Worm (Caenorhabditis elegans): Measurements from ENCODE around the gene cyk-3.
A peak's percentile ranks its signal among the peaks of the same experiment; 100 is the strongest.

cyk-3 gene

DNA sequence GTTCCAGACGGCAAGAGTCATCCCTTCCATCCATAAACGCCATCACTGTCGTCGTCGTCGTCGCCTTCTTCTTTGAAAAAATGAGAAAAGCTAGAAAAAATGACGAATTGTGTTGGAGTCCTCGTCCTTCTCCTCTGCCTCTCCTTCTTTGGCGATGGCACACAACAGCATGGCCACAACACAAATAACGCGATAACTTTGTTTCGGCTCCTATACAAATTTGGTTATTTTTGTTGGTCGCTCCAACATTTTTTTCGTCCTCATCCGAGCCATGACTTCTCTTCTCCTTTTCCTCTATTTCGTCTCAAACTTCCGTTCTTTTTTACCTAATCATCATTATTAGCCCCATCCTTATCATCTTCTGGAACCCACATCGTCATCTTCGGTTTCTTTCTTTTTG lies 27.9 kb upstream of the cyk-3 start (continued):
- TF ChIP-seq lsy-2 (tag; optimal IDR thresholded peaks at IDR 0.05) = peak in 1 of 2 experiments; percentile 17
- TF ChIP-seq elt-3 (tag; optimal IDR thresholded peaks at IDR 0.05) = no peak
- TF ChIP-seq nhr-237 (tag; optimal IDR thresholded peaks at IDR 0.05) = no peak
- no peak for TF ChIP-seq lin-15B (tag; optimal IDR thresholded peaks at IDR 0.05)

DNA sequence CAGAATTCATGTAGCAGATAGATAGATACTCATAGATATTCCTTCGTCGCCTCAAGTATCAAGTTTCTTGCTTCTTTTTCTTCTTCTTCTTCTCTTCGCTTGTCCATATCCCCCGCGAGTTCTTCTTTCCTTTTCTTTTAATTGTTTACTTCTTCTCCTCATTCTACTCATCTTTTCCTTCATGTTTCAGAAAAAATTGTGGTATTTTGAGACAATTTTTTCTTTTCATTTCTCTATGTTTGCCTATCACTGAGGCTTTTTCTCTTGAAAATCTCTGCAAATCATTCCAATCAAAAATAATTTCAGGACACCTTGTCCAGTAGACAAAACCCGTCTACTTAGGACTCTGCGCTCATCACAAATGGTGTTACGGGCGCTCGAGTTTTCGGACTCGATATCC lies 27.0 kb upstream of the cyk-3 start, which contains the start of gene T04C9.1:
T04C9.1 (plus strand) TSS at position 301 of the 400 bp plus-strand sequence.
- no peak for TF ChIP-seq nhr-19 (GFP tag; conservative IDR thresholded peaks at IDR 0.05)
- TF ChIP-seq mef-2 (tag; optimal IDR thresholded peaks at IDR 0.05) = no peak
- TF ChIP-seq C16A3.4 (tag; optimal IDR thresholded peaks at IDR 0.05) = no peak

DNA sequence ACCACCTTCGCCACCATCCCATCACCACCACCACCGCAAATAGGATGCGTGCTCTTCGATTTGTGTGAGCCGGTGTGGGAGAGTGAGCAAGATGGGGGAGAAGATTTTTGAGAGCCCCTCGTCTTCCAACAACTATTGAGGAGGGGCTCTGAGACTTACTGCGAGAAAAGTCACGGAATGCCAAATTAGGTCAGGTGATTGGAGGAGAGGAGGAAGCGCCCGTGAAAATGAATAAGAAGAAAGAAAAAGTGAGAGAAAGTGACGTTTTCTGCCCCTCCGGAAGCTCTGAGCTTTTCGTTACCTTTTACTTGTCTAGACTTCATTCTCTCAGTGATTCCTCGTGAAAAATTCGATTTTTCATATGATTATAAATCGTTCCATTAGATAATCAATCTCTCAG lies 21.3 kb upstream of the cyk-3 start:
- no peak for TF ChIP-seq pax-3 (tag; optimal IDR thresholded peaks at IDR 0.05)
- TF ChIP-seq lin-14 (GFP tag; optimal IDR thresholded peaks at IDR 0.05) = peak; percentile 55
- TF ChIP-seq ceh-8 (GFP tag; optimal IDR thresholded peaks at IDR 0.05) = peak; percentile 37
- peak; percentile 36 for TF ChIP-seq fkh-8 (tag; optimal IDR thresholded peaks at IDR 0.05)
- peak; percentile 67 for TF ChIP-seq unc-86 (tag; optimal IDR thresholded peaks at IDR 0.05)
- 0 out of 2 replicates have a peak, but pooled peaks have one; percentile 7 for TF ChIP-seq mab-9 (GFP tag; IDR thresholded peaks at IDR 0.05)
- TF ChIP-seq sptf-1 (tag; optimal IDR thresholded peaks at IDR 0.05) = no peak

DNA sequence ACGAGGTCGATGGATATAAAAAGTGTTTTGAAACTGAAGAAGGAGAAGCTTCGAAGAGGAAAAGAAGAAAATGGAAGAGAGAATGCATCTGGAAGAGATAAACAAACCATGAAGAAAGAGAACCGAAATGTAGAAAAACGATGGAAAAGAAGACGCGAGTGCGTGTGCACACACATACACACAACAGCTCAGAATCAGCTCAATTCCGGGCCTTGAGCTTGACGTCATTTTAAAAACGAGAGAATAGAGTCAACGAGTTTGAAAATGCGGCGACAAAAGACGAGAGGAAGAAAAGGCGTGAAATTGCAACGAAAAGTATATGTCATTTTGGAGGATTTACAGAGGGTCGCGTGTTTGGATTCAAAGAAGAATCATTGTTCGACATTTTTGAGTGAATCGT lies 20.3 kb upstream of the cyk-3 start:
- no peak for TF ChIP-seq nhr-90 (tag; optimal IDR thresholded peaks at IDR 0.05; ENCODE audit: poor library complexity)
- peak; percentile 80 for TF ChIP-seq lin-14 (GFP tag; optimal IDR thresholded peaks at IDR 0.05)
- TF ChIP-seq ceh-82 (tag; optimal IDR thresholded peaks at IDR 0.05) = peak in 2 of 3 experiments; percentile 14 to 43
- TF ChIP-seq lsy-2 (tag; optimal IDR thresholded peaks at IDR 0.05) = peak; percentile 20 to 62
- TF ChIP-seq xbp-1 (tag; optimal IDR thresholded peaks at IDR 0.05) = peak; percentile 32
- TF ChIP-seq dsc-1 (tag; optimal IDR thresholded peaks at IDR 0.05) = peak; percentile 77
- TF ChIP-seq snu-23 (GFP tag; optimal IDR thresholded peaks at IDR 0.05) = peak; percentile 25
- TF ChIP-seq dpl-1 (GFP tag; optimal IDR thresholded peaks at IDR 0.05) = no peak
- TF ChIP-seq lin-39 (tag; optimal IDR thresholded peaks at IDR 0.05) = no peak
- TF ChIP-seq ets-5 (GFP tag; IDR thresholded peaks at IDR 0.05) = no peak
- TF ChIP-seq ztf-11 (tag; optimal IDR thresholded peaks at IDR 0.05) = no peak
- no peak for TF ChIP-seq sptf-1 (tag; optimal IDR thresholded peaks at IDR 0.05)
- TF ChIP-seq C04F5.9 (tag; optimal IDR thresholded peaks at IDR 0.05) = no peak
- TF ChIP-seq fkh-8 (tag; optimal IDR thresholded peaks at IDR 0.05) = peak; percentile 74
- no peak for TF ChIP-seq lin-15B (tag; optimal IDR thresholded peaks at IDR 0.05)
- TF ChIP-seq nhr-47 (tag; optimal IDR thresholded peaks at IDR 0.05) = peak; percentile 17
- TF ChIP-seq efl-1 (optimal IDR thresholded peaks at IDR 0.05) = peak in 1 of 2 experiments; percentile 20
- no peak for TF ChIP-seq efl-1 (GFP tag; optimal IDR thresholded peaks at IDR 0.05 in 1 of 2)
- TF ChIP-seq blmp-1 (tag; optimal IDR thresholded peaks at IDR 0.05) = no peak
- peak; percentile 44 for TF ChIP-seq pax-3 (tag; optimal IDR thresholded peaks at IDR 0.05)
- TF ChIP-seq isw-1 (GFP tag; IDR thresholded peaks at IDR 0.05) = 0 out of 2 replicates have a peak, but pooled peaks have one; percentile 7
- TF ChIP-seq lin-13 (GFP tag; optimal IDR thresholded peaks at IDR 0.05) = no peak
- no peak for TF ChIP-seq hpl-2 (GFP tag; optimal IDR thresholded peaks at IDR 0.05)
- TF ChIP-seq fkh-10 (GFP tag; optimal IDR thresholded peaks at IDR 0.05) = peak; percentile 15
- TF ChIP-seq elt-3 (tag; optimal IDR thresholded peaks at IDR 0.05) = no peak
- TF ChIP-seq nhr-71 (tag; optimal IDR thresholded peaks at IDR 0.05) = peak; percentile 52
- no peak for TF ChIP-seq aly-2 (tag; optimal IDR thresholded peaks at IDR 0.05)
- peak in 1 of 2 experiments; percentile 35 for TF ChIP-seq lin-35 (GFP tag; optimal IDR thresholded peaks at IDR 0.05)
- 0 out of 2 replicates have a peak, but pooled peaks have one; percentile 2 for TF ChIP-seq nhr-19 (GFP tag; conservative IDR thresholded peaks at IDR 0.05)
- TF ChIP-seq swsn-7 (tag; optimal IDR thresholded peaks at IDR 0.05) = peak; percentile 23
